Fruit fly (Drosophila melanogaster): Measurements from ENCODE around the gene alpha-Man-Ib.

alpha-Man-Ib gene

DNA sequence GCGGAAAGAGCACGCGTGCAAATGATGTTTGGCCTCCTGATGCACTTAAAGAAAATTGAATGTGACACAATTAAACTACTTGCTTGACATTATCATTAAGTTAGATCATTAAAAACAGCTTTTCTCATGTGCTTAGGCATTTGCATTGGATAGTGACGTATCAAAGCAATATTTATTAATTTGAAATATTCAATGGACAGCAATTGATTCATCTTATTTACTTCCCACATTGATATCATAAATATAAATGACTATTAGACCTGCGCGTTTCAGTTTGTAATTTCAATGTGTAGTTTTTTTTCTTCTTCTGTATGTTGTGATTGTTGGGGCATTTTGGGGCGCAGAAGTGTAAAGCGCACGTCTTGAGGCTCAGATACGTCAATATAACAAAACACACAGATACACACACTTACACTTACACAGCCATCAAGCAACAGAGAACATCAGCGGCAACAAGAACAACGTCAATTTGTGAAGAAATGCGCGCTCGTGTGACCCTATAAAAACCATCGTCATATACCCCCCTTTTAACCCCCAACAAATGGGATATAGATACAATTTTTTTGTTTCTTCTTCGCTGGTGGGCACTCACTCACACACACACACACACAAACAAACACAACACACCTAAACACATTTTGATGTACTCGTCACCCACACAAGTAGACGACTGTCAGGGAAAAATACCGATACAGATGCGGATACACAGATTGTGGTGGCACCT, 23.5 kb downstream of the alpha-Man-Ib start (continued):
- TF ChIP-seq eve (GFP tag; optimal IDR thresholded peaks at IDR 0.05) (no peak), repo (GFP tag; optimal IDR thresholded peaks at IDR 0.05) (peak; percentile 24), Trl (optimal IDR thresholded peaks at IDR 0.05) (peak in 1 of 2 experiments; percentile 1), Trl (GFP tag; optimal IDR thresholded peaks at IDR 0.05) (peak; percentile 34), bcd (GFP tag; optimal IDR thresholded peaks at IDR 0.05) (peak; percentile 69), chn (GFP tag; optimal IDR thresholded peaks at IDR 0.05) (peak; percentile 74), CG16863 (GFP tag; optimal IDR thresholded peaks at IDR 0.05) (peak; percentile 16), CG3065 (GFP tag; optimal IDR thresholded peaks at IDR 0.05) (peak; percentile 62), sima (GFP tag; optimal IDR thresholded peaks at IDR 0.05) (no peak), Eip74EF (GFP tag; optimal IDR thresholded peaks at IDR 0.05) (peak in 1 of 2 experiments; percentile 72), H15 (GFP tag; IDR thresholded peaks at IDR 0.05) (peak; percentile 60), Max (GFP tag; optimal IDR thresholded peaks at IDR 0.05) (peak; percentile 65), CG3407 (GFP tag; optimal IDR thresholded peaks at IDR 0.05) (peak; percentile 50), D19A (tag; optimal IDR thresholded peaks at IDR 0.05) (peak; percentile 71), CG13123 (GFP tag; optimal IDR thresholded peaks at IDR 0.05) (peak; percentile 27), CG14965 (GFP tag; optimal IDR thresholded peaks at IDR 0.05; ENCODE audit: borderline replicate concordance) (no peak), Rx (GFP tag; IDR thresholded peaks at IDR 0.05) (peak; percentile 51; the same call in 1 of the 2 replicates), ato (GFP tag; IDR thresholded peaks at IDR 0.05; ENCODE audit: partially characterized antibody) (no peak), CG10979 (tag; optimal IDR thresholded peaks at IDR 0.05) (peak; percentile 80), al (GFP tag; IDR thresholded peaks at IDR 0.05) (0 out of 2 replicates have a peak, but pooled peaks have one; percentile 28), CG5953 (GFP tag; IDR thresholded peaks at IDR 0.05) (0 out of 2 replicates have a peak, but pooled peaks have one; percentile 30), CG17829 (tag; optimal IDR thresholded peaks at IDR 0.05) (peak; percentile 72), lbe (GFP tag; optimal IDR thresholded peaks at IDR 0.05) (peak; percentile 10), unc-4 (GFP tag; IDR thresholded peaks at IDR 0.05; ENCODE audit: partially characterized antibody) (no peak), nerfin-1 (tag; optimal IDR thresholded peaks at IDR 0.05) (peak; percentile 42), dan (GFP tag; IDR thresholded peaks at IDR 0.05) (no peak), az2 (GFP tag; optimal IDR thresholded peaks at IDR 0.05) (peak; percentile 67), CG12769 (tag; optimal IDR thresholded peaks at IDR 0.05) (peak; percentile 36), CG10274 (GFP tag; optimal IDR thresholded peaks at IDR 0.05) (peak; percentile 33), CG6689 (GFP tag; IDR thresholded peaks at IDR 0.05) (peak; percentile 73), CG7372 (GFP tag; IDR thresholded peaks at IDR 0.05) (peak; percentile 51; the same call in 1 of the 2 replicates), pum (GFP tag; optimal IDR thresholded peaks at IDR 0.05) (peak; percentile 35), Awh (GFP tag; IDR thresholded peaks at IDR 0.05) (peak; percentile 71), lmd (GFP tag; IDR thresholded peaks at IDR 0.05) (peak; percentile 77), CG1529 (GFP tag; optimal IDR thresholded peaks at IDR 0.05) (peak; percentile 65), CG13424 (tag; optimal IDR thresholded peaks at IDR 0.05) (peak; percentile 74), dpn (GFP tag; optimal IDR thresholded peaks at IDR 0.05) (peak; percentile 61 to 63), disco-r (GFP tag; optimal IDR thresholded peaks at IDR 0.05) (peak; percentile 28), btn (GFP tag; optimal IDR thresholded peaks at IDR 0.05) (peak; percentile 34), CG10565 (GFP tag; optimal IDR thresholded peaks at IDR 0.05) (no peak), chinmo (GFP tag; IDR thresholded peaks at IDR 0.05; ENCODE audit: partially characterized antibody) (0 out of 4 replicates have a peak, but pooled peaks have one; percentile 13), CG4730 (GFP tag; IDR thresholded peaks at IDR 0.05) (0 out of 2 replicates have a peak, but pooled peaks have one; percentile 17), bsh (GFP tag; optimal IDR thresholded peaks at IDR 0.05) (peak; percentile 22 to 82), CG4328 (GFP tag; optimal IDR thresholded peaks at IDR 0.05) (peak; percentile 11), CG9797 (GFP tag; optimal IDR thresholded peaks at IDR 0.05) (no peak), BEAF-32 (GFP tag; optimal IDR thresholded peaks at IDR 0.05) (no peak), MBD-R2 (GFP tag; IDR thresholded peaks at IDR 0.05) (0 out of 2 replicates have a peak, but pooled peaks have one; percentile 9), Atf3 (GFP tag; optimal IDR thresholded peaks at IDR 0.05) (peak; percentile 32), CG34376 (GFP tag; optimal IDR thresholded peaks at IDR 0.05) (no peak)
